Fruit fly (Drosophila melanogaster): ENCODE data around the gene CG43703.

CG43703 gene

DNA sequence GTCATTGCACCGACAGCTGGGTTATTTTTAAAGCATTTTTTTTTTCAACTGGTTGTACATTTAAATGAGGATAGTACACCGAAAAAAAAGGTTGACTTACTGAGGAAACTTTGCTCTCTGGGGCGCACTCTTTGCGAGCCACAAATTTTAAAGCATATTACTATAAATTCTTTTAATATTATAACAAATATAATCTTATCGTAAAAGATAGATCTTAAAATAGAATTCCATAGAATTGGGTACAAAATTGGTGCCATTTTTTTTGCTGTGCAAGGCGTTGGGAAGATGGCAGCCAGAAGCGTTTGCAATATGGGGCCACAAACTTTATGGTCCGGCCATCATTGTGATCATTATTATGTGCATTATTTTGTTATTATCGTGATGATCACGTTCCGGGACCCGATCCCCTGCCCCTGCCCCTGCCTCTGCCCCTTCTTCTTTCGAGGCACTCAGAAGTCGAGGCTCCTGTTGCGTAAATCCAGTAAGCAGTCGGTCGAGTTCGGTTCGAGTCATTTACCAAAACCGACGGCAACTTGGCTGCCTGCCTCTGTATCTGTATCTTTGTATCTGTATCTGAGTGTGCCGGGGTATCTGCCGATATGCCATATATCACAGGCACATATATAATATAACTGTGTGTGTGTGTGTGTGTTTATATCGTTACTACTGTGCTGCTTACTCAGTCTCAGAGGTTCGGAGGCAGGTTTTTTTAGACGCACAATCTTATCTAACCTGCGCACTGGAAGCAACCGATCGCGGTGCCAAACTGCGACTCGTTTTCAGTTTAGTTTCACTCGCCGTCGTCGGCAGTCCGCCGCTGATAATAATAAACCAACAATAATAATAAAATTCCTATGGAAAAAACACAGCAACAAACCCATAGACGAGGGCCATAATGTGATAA, 13.1 kb downstream of the CG43703 start (continued):
- TF ChIP-seq cg (GFP tag; optimal IDR thresholded peaks at IDR 0.05) (peak; percentile 87), fru (optimal IDR thresholded peaks at IDR 0.05) (no peak), tio (GFP tag; optimal IDR thresholded peaks at IDR 0.05) (no peak), Six4 (GFP tag; optimal IDR thresholded peaks at IDR 0.05) (no peak), CG6813 (GFP tag; optimal IDR thresholded peaks at IDR 0.05) (no peak), Ets97D (GFP tag; optimal IDR thresholded peaks at IDR 0.05) (no peak), pho (GFP tag; optimal IDR thresholded peaks at IDR 0.05) (no peak), seq (GFP tag; IDR thresholded peaks at IDR 0.05) (no peak), CG31388 (GFP tag; optimal IDR thresholded peaks at IDR 0.05) (no peak), CG10565 (GFP tag; optimal IDR thresholded peaks at IDR 0.05) (no peak), nau (GFP tag; optimal IDR thresholded peaks at IDR 0.05) (no peak), pros (GFP tag; optimal IDR thresholded peaks at IDR 0.05) (peak; percentile 75), CG9932 (GFP tag; IDR thresholded peaks at IDR 0.05) (no peak), Oli (tag; optimal IDR thresholded peaks at IDR 0.05) (peak; percentile 4), HHEX (GFP tag; optimal IDR thresholded peaks at IDR 0.05) (peak; percentile 15), h (optimal IDR thresholded peaks at IDR 0.05) (no peak), Hey (tag; optimal IDR thresholded peaks at IDR 0.05) (no peak), CG11504 (tag; optimal IDR thresholded peaks at IDR 0.05) (peak; percentile 67), dpn (GFP tag; optimal IDR thresholded peaks at IDR 0.05) (peak in 1 of 2 experiments; percentile 38), sug (tag; optimal IDR thresholded peaks at IDR 0.05) (peak; percentile 60), bbx (GFP tag; IDR thresholded peaks at IDR 0.05; ENCODE audit: partially characterized antibody) (no peak), CG12744 (GFP tag; optimal IDR thresholded peaks at IDR 0.05) (peak; percentile 16), BtbVII (GFP tag; optimal IDR thresholded peaks at IDR 0.05) (no peak), oc (tag; optimal IDR thresholded peaks at IDR 0.05) (peak; percentile 25), CG11560 (tag; IDR thresholded peaks at IDR 0.05) (no peak), ftz-f1 (GFP tag; optimal IDR thresholded peaks at IDR 0.05) (no peak), dmrt11E (tag; optimal IDR thresholded peaks at IDR 0.05) (peak; percentile 42), slou (GFP tag; optimal IDR thresholded peaks at IDR 0.05) (no peak), CHES-1-like (GFP tag; optimal IDR thresholded peaks at IDR 0.05) (no peak), mirr (GFP tag; optimal IDR thresholded peaks at IDR 0.05) (peak; percentile 78), CG7928 (GFP tag; optimal IDR thresholded peaks at IDR 0.05) (no peak), CG14965 (GFP tag; optimal IDR thresholded peaks at IDR 0.05; ENCODE audit: borderline replicate concordance) (no peak), Stat92E (GFP tag; optimal IDR thresholded peaks at IDR 0.05) (peak in 1 of 3 experiments; percentile 62), CG2120 (GFP tag; optimal IDR thresholded peaks at IDR 0.05) (no peak), az2 (GFP tag; optimal IDR thresholded peaks at IDR 0.05) (peak; percentile 15), tap (tag; optimal IDR thresholded peaks at IDR 0.05) (no peak), bowl (GFP tag; IDR thresholded peaks at IDR 0.05) (peak; percentile 9; the same call in 1 of the 2 replicates), Hmr (GFP tag; optimal IDR thresholded peaks at IDR 0.05) (no peak), usp (GFP tag; optimal IDR thresholded peaks at IDR 0.05) (no peak), ttk (GFP tag; IDR thresholded peaks at IDR 0.05) (no peak), zfh1 (GFP tag; IDR thresholded peaks at IDR 0.05) (no peak), CG12299 (tag; optimal IDR thresholded peaks at IDR 0.05) (no peak), pita (GFP tag; optimal IDR thresholded peaks at IDR 0.05) (no peak), HLHmδ (GFP tag; optimal IDR thresholded peaks at IDR 0.05) (no peak), hb (GFP tag; IDR thresholded peaks at IDR 0.05; ENCODE audit: partially characterized antibody) (no peak), nom (GFP tag; optimal IDR thresholded peaks at IDR 0.05) (peak; percentile 61), CG17359 (tag; optimal IDR thresholded peaks at IDR 0.05) (peak; percentile 58), ken (GFP tag; IDR thresholded peaks at IDR 0.05) (no peak), stc (GFP tag; IDR thresholded peaks at IDR 0.05) (no peak)

All from whole organism, embryonic.